Fruit fly (Drosophila melanogaster): Measurements from ENCODE around the gene Atg101.

Atg101 gene

DNA sequence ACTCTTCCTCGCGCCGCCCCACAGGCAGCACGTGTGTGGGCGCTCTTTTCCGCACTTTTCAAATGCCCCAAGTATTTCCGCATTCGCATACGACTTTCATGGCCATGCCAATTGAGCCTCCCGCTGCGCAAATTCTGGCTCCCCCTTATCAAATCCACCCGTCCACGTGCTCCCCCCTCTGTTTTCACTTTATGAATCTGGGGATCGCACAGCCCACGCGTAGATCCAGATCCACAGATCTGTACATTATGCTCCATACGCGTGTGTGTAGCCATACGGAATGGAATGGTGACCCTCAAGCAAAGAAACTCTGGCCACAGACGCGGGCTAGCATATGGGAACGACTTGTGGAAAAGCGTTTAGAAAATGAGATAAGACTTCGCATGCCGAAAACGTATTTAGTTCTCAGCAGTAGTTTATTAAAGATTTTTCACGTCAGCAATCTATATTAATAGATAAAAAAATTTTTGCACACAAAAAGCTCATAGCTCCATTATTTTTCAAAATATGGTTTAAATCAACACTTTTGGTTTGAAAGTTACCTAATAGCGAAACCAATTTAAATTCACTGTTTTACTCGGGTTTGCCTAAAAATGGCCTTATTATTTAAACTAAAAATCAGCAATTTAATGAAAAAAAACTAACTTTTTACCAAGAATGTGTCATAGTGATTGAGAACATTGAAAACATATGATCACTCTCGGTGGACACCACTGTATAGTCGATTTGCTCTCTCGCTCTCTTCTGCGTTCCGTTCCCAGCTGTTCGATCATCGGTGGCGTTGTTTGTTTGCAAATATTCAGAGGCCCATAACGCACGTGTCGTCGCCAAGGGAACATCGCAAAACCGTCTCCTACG is 1.9 kb upstream of the Atg101 start (continued):
- TF ChIP-seq CG9437 (GFP tag; optimal IDR thresholded peaks at IDR 0.05): peak; percentile 57
- TF ChIP-seq aop (GFP tag; IDR thresholded peaks at IDR 0.05): no peak
- TF ChIP-seq Bteb2 (GFP tag; optimal IDR thresholded peaks at IDR 0.05): no peak
- peak; percentile 37 for TF ChIP-seq Usf (GFP tag; optimal IDR thresholded peaks at IDR 0.05)
- TF ChIP-seq bsh (GFP tag; optimal IDR thresholded peaks at IDR 0.05): peak; percentile 39 to 45
- TF ChIP-seq D (optimal IDR thresholded peaks at IDR 0.05): no peak
- peak; percentile 39 for TF ChIP-seq D (GFP tag; optimal IDR thresholded peaks at IDR 0.05)
- TF ChIP-seq CG6254 (GFP tag; optimal IDR thresholded peaks at IDR 0.05): no peak
- peak; percentile 72 for TF ChIP-seq CoRest (tag; optimal IDR thresholded peaks at IDR 0.05)
- TF ChIP-seq lbe (GFP tag; optimal IDR thresholded peaks at IDR 0.05): no peak
- peak; percentile 50 for TF ChIP-seq CG12744 (GFP tag; optimal IDR thresholded peaks at IDR 0.05)
- peak; percentile 56 for TF ChIP-seq pho (GFP tag; optimal IDR thresholded peaks at IDR 0.05)
- TF ChIP-seq zfh1 (GFP tag; IDR thresholded peaks at IDR 0.05): no peak
- TF ChIP-seq CG17612 (GFP tag; IDR thresholded peaks at IDR 0.05): no peak
- no peak; the same call in 1 of the 2 replicates for TF ChIP-seq vvl (GFP tag; IDR thresholded peaks at IDR 0.05)
- TF ChIP-seq Scr (GFP tag; IDR thresholded peaks at IDR 0.05; ENCODE audit: partially characterized antibody): no peak
- TF ChIP-seq CG11398 (GFP tag; optimal IDR thresholded peaks at IDR 0.05): peak; percentile 5
- peak; percentile 48 for TF ChIP-seq CG6689 (GFP tag; IDR thresholded peaks at IDR 0.05)
- TF ChIP-seq CG3163 (GFP tag; optimal IDR thresholded peaks at IDR 0.05): no peak
- TF ChIP-seq al (GFP tag; IDR thresholded peaks at IDR 0.05): peak; percentile 57; the same call in 1 of the 2 replicates
- TF ChIP-seq repo (GFP tag; optimal IDR thresholded peaks at IDR 0.05): no peak
- TF ChIP-seq ab (GFP tag; optimal IDR thresholded peaks at IDR 0.05): no peak
- peak; percentile 48 for TF ChIP-seq Sox102F (GFP tag; optimal IDR thresholded peaks at IDR 0.05)
- peak; percentile 74 for TF ChIP-seq Sox100B (GFP tag; optimal IDR thresholded peaks at IDR 0.05)
- peak; percentile 51 for TF ChIP-seq CG8388 (GFP tag; optimal IDR thresholded peaks at IDR 0.05)
- TF ChIP-seq inv (GFP tag; IDR thresholded peaks at IDR 0.05; ENCODE audit: partially characterized antibody): no peak
- peak; percentile 37 to 41 for TF ChIP-seq chif (GFP tag; optimal IDR thresholded peaks at IDR 0.05)
- TF ChIP-seq Bgb (GFP tag; IDR thresholded peaks at IDR 0.05; ENCODE audit: partially characterized antibody): 0 out of 2 replicates have a peak, but pooled peaks have one; percentile 14
- TF ChIP-seq NC2β (GFP tag; optimal IDR thresholded peaks at IDR 0.05): peak; percentile 17
- peak; percentile 39 for TF ChIP-seq Vsx1 (GFP tag; optimal IDR thresholded peaks at IDR 0.05)
- no peak for TF ChIP-seq Optix (GFP tag; IDR thresholded peaks at IDR 0.05)
- no peak for TF ChIP-seq CG10959 (GFP tag; IDR thresholded peaks at IDR 0.05)
- TF ChIP-seq Sin3A (optimal IDR thresholded peaks at IDR 0.05): no peak
- TF ChIP-seq Gug (GFP tag; IDR thresholded peaks at IDR 0.05): peak; percentile 49; the same call in 1 of the 4 replicates
- peak; percentile 44 for TF ChIP-seq cato (GFP tag; optimal IDR thresholded peaks at IDR 0.05; ENCODE audit: borderline replicate concordance)
- TF ChIP-seq Mes4 (GFP tag; optimal IDR thresholded peaks at IDR 0.05): peak; percentile 62
- TF ChIP-seq h (optimal IDR thresholded peaks at IDR 0.05): no peak
- TF ChIP-seq CG17829 (tag; optimal IDR thresholded peaks at IDR 0.05): peak; percentile 52
- peak; percentile 11 for TF ChIP-seq Atf3 (GFP tag; optimal IDR thresholded peaks at IDR 0.05)
- TF ChIP-seq exex (tag; optimal IDR thresholded peaks at IDR 0.05): no peak
- TF ChIP-seq CG12769 (tag; optimal IDR thresholded peaks at IDR 0.05): peak; percentile 85
- peak; percentile 20 for TF ChIP-seq CG7987 (GFP tag; optimal IDR thresholded peaks at IDR 0.05)
- TF ChIP-seq E2f1 (GFP tag; IDR thresholded peaks at IDR 0.05): 0 out of 2 replicates have a peak, but pooled peaks have one; percentile 32
- peak; percentile 78 for TF ChIP-seq CG3281 (GFP tag; optimal IDR thresholded peaks at IDR 0.05)
- no peak for TF ChIP-seq dimm (GFP tag; IDR thresholded peaks at IDR 0.05)
- TF ChIP-seq Hr39 (optimal IDR thresholded peaks at IDR 0.05): no peak
- no peak for TF ChIP-seq ase (GFP tag; IDR thresholded peaks at IDR 0.05)
- TF ChIP-seq unpg (GFP tag; optimal IDR thresholded peaks at IDR 0.05): peak; percentile 43
- TF ChIP-seq tio (GFP tag; optimal IDR thresholded peaks at IDR 0.05): peak; percentile 80
- peak; percentile 6 for TF ChIP-seq jing (GFP tag; optimal IDR thresholded peaks at IDR 0.05)
